Worm (Caenorhabditis elegans) whole organism, young adult: Measurements from ENCODE around the gene srt-74.

Source experiments
- B0019.2 ChIP-seq: fragments of 200-800 bp; sonication (Bioruptor generic); conservative IDR thresholded peaks from 2 replicates; pipeline ENCODE4 v1.3.6; 2022; ENCODE audit warnings: missing genetic modification reagents, missing genetic modification characterization, missing compliant biosample characterization
- B0035.1 ChIP-seq: sonication (generic microtip); optimal IDR thresholded peaks from 2 replicates; lab custom pipeline; 2016; ENCODE audit warnings: missing genetic modification characterization, mild to moderate bottlenecking, missing compliant biosample characterization, missing genotype, missing genetic modification reagents
- B0336.3 ChIP-seq: fragments of 200-800 bp; sonication (Bioruptor generic); IDR thresholded peaks from 2 replicates; pipeline ENCODE4 v1.3.6; 2022; ENCODE audit warnings: missing genetic modification characterization, missing compliant biosample characterization
- C06A6.2 ChIP-seq: fragments of 200-800 bp; sonication (Bioruptor generic); conservative IDR thresholded peaks from 2 replicates; pipeline ENCODE4 v1.3.6; 2022; ENCODE audit warnings: missing genetic modification characterization, missing compliant biosample characterization
- C17E4.6 ChIP-seq: fragments of 200-800 bp; sonication (Bioruptor generic); IDR thresholded peaks from 2 replicates; pipeline ENCODE4 v1.3.6; 2022; ENCODE audit warnings: missing genetic modification reagents, missing genetic modification characterization, missing compliant biosample characterization
- F10E7.11 ChIP-seq: sonication (generic microtip); optimal IDR thresholded peaks from 2 replicates; lab custom pipeline; 2017; ENCODE audit warnings: mild to moderate bottlenecking, missing genetic modification characterization, moderate library complexity, missing compliant biosample characterization
- T26A5.8 ChIP-seq: sonication (generic microtip); optimal IDR thresholded peaks from 2 replicates; lab custom pipeline; 2016; ENCODE audit warnings: missing genetic modification characterization, missing compliant biosample characterization
- Y56A3A.18 ChIP-seq: fragments of 200-800 bp; sonication (Bioruptor generic); IDR thresholded peaks from 2 replicates; pipeline ENCODE4 v1.3.6; 2022; ENCODE audit warnings: missing genetic modification reagents, missing genetic modification characterization, missing compliant biosample characterization
- Y79H2A.3 ChIP-seq: fragments of 200-800 bp; sonication (Bioruptor generic); conservative IDR thresholded peaks from 2 replicates; pipeline ENCODE4 v1.3.6; 2022; ENCODE audit warnings: missing genetic modification reagents, missing genetic modification characterization, missing compliant biosample characterization
- ZK185.1 ChIP-seq: sonication (generic microtip); optimal IDR thresholded peaks from 2 replicates; lab custom pipeline; 2016; ENCODE audit warnings: mild to moderate bottlenecking, missing genetic modification characterization, missing compliant biosample characterization; ENCODE audit not compliant: poor library complexity, severe bottlenecking
- attf-6 ChIP-seq: fragments of 200-800 bp; sonication (Bioruptor generic); IDR thresholded peaks from 2 replicates; pipeline ENCODE4 v1.3.6; 2022; ENCODE audit warnings: missing genetic modification reagents, missing genetic modification characterization, missing compliant biosample characterization
- cebp-1 ChIP-seq, 2 experiments: fragments of 200-800 bp in 1 of 2; sonication (Bioruptor generic) in 1 of 2; sonication (generic microtip) in 1 of 2; IDR thresholded peaks in 1 of 2; optimal IDR thresholded peaks in 1 of 2; 2 replicates each; pipeline versions ENCODE4 v1.3.6 to Lab custom; 2017 to 2022; ENCODE audit warnings: missing compliant biosample characterization in 2 of 2, missing genetic modification characterization in 2 of 2, mild to moderate bottlenecking in 1 of 2, missing genetic modification reagents in 1 of 2, moderate library complexity in 1 of 2
- cebp-2 ChIP-seq: fragments of 200-800 bp; sonication (Bioruptor generic); IDR thresholded peaks from 2 replicates; pipeline ENCODE4 v1.3.6; 2022; ENCODE audit warnings: missing genetic modification characterization, missing compliant biosample characterization
- ceh-27 ChIP-seq: fragments of 200-800 bp; sonication (Bioruptor generic); optimal IDR thresholded peaks from 2 replicates; lab custom pipeline; 2018; ENCODE audit warnings: mild to moderate bottlenecking, missing genetic modification characterization, moderate library complexity, missing compliant biosample characterization
- ceh-40 ChIP-seq: fragments of 200-800 bp; sonication (Bioruptor generic); IDR thresholded peaks from 2 replicates; pipeline ENCODE4 v1.3.6; 2022; ENCODE audit warnings: missing genetic modification characterization, missing compliant biosample characterization
- ceh-79 ChIP-seq: sonication (generic microtip); optimal IDR thresholded peaks from 2 replicates; lab custom pipeline; 2017; ENCODE audit warnings: mild to moderate bottlenecking, missing genetic modification characterization, missing compliant biosample characterization
- ceh-91 ChIP-seq: fragments of 200-800 bp; sonication (Bioruptor generic); IDR thresholded peaks from 2 replicates; pipeline ENCODE4 v1.3.6; 2022; ENCODE audit warnings: missing genetic modification reagents, missing genetic modification characterization, missing compliant biosample characterization
- die-1 ChIP-seq: sonication (generic microtip); optimal IDR thresholded peaks from 2 replicates; lab custom pipeline; 2016; ENCODE audit warnings: missing genotype, mild to moderate bottlenecking, missing genetic modification characterization, missing compliant biosample characterization
- dpl-1 ChIP-seq: fragments of 150-350 bp; optimal IDR thresholded peaks from 2 replicates; lab custom pipeline; 2014; ENCODE audit warnings: missing biosample characterization, missing genetic modification reagents, missing genetic modification characterization
- efl-1 ChIP-seq: fragments of 150-350 bp; optimal IDR thresholded peaks from 2 replicates; lab custom pipeline; 2014; ENCODE audit warnings: missing biosample characterization, missing genetic modification reagents, missing genetic modification characterization
- fkh-3 ChIP-seq: sonication (generic microtip); optimal IDR thresholded peaks from 2 replicates; lab custom pipeline; 2016; ENCODE audit warnings: mild to moderate bottlenecking, missing genetic modification characterization, missing compliant biosample characterization
- hlh-26 ChIP-seq: fragments of 200-800 bp; sonication (Bioruptor generic); conservative IDR thresholded peaks from 2 replicates; pipeline ENCODE4 v1.3.6; 2022; ENCODE audit warnings: missing genetic modification reagents, missing genetic modification characterization, missing compliant biosample characterization
- hrde-1 ChIP-seq: sonication (generic microtip); optimal IDR thresholded peaks from 2 replicates; lab custom pipeline; 2016; ENCODE audit warnings: missing genetic modification characterization, mild to moderate bottlenecking, missing compliant biosample characterization, moderate library complexity, missing genotype, missing genetic modification reagents, borderline replicate concordance
- lag-1 ChIP-seq: fragments of 200-800 bp; sonication (Bioruptor generic); IDR thresholded peaks from 2 replicates; pipeline ENCODE4 v1.3.6; 2022; ENCODE audit warnings: missing genetic modification reagents, missing genetic modification characterization, missing compliant biosample characterization
- madf-6 ChIP-seq: fragments of 200-800 bp; sonication (Bioruptor generic); IDR thresholded peaks from 2 replicates; pipeline ENCODE4 v1.3.6; 2022; ENCODE audit warnings: missing genetic modification reagents, missing genetic modification characterization, missing compliant biosample characterization
- mcd-1 ChIP-seq: fragments of 200-800 bp; sonication (Bioruptor generic); IDR thresholded peaks from 2 replicates; pipeline ENCODE4 v1.3.6; 2022; ENCODE audit warnings: missing genetic modification reagents, missing genetic modification characterization, missing compliant biosample characterization
- nhr-179 ChIP-seq: sonication (generic microtip); optimal IDR thresholded peaks from 2 replicates; lab custom pipeline; 2016; ENCODE audit warnings: mild to moderate bottlenecking, missing genetic modification characterization, missing compliant biosample characterization
- nhr-27 ChIP-seq: fragments of 200-800 bp; sonication (Bioruptor generic); optimal IDR thresholded peaks from 2 replicates; lab custom pipeline; 2018; ENCODE audit warnings: mild to moderate bottlenecking, missing genetic modification characterization, moderate library complexity, missing compliant biosample characterization
- pbrm-1 ChIP-seq: fragments of 200-800 bp; sonication (Bioruptor generic); IDR thresholded peaks from 2 replicates; pipeline ENCODE4 v1.3.6; 2022; ENCODE audit warnings: missing genetic modification reagents, missing genetic modification characterization, missing compliant biosample characterization
- rec-8 ChIP-seq, 2 experiments: sonication (generic microtip); optimal IDR thresholded peaks; 2 replicates each; lab custom pipeline; 2016; ENCODE audit warnings: mild to moderate bottlenecking in 2 of 2, missing genetic modification characterization in 2 of 2, missing genetic modification reagents in 2 of 2, missing genotype in 2 of 2, missing biosample characterization in 1 of 2, missing compliant biosample characterization in 1 of 2, moderate library complexity in 1 of 2
- snpc-3.4 ChIP-seq: sonication (generic microtip); optimal IDR thresholded peaks from 2 replicates; lab custom pipeline; 2017; ENCODE audit warnings: missing genetic modification characterization, mild to moderate bottlenecking, missing compliant biosample characterization, antibody characterized with exemption, moderate library complexity, missing genotype, missing genetic modification reagents
- tbp1 ChIP-seq: fragments of 200-800 bp; sonication (Bioruptor generic); optimal IDR thresholded peaks from 2 replicates; lab custom pipeline; 2018; ENCODE audit warnings: mild to moderate bottlenecking, missing genetic modification characterization, missing compliant biosample characterization
- tlf-1 ChIP-seq: fragments of 200-800 bp; sonication (Bioruptor generic); optimal IDR thresholded peaks from 2 replicates; lab custom pipeline; 2018; ENCODE audit warnings: mild to moderate bottlenecking, missing genetic modification characterization, missing compliant biosample characterization
- xnd-1 ChIP-seq: sonication (generic microtip); optimal IDR thresholded peaks from 2 replicates; lab custom pipeline; 2016; ENCODE audit warnings: missing genotype, missing genetic modification reagents, missing genetic modification characterization, missing compliant biosample characterization
- ztf-22 ChIP-seq: fragments of 200-800 bp; sonication (Bioruptor generic); optimal IDR thresholded peaks from 2 replicates; lab custom pipeline; 2018; ENCODE audit warnings: mild to moderate bottlenecking, missing genetic modification characterization, moderate library complexity, missing compliant biosample characterization

Gene srt-74

ce11 chrV:14316525-14316924 lies 34.4 kb upstream of the srt-74 start, which contains the start of gene F47B8.2:
F47B8.2 (minus strand) TSS chrV:14316625.
- TF ChIP-seq snpc-3.4 (tag; lab: Kevin White, UChicago) (no peak), xnd-1 (tag; lab: Kevin White, UChicago) (no peak), B0336.3 (no peak), hlh-26 (GFP tag; lab: Robert Waterston, UW) (no peak), C06A6.2 (GFP tag; lab: Robert Waterston, UW) (no peak), pbrm-1 (GFP tag; lab: Robert Waterston, UW) (no peak), hrde-1 (no peak), nhr-27 (no peak), Y56A3A.18 (no peak), efl-1 (GFP tag; lab: Kevin White, UChicago) (no peak), cebp-2 (GFP tag; lab: Robert Waterston, UW) (no peak), T26A5.8 (tag; lab: Kevin White, UChicago) (no peak), nhr-179 (tag; lab: Kevin White, UChicago) (no peak)

ce11 chrV:14314236-14314635 lies 32.1 kb upstream of the srt-74 start, which contains the start of gene F47B8.1:
F47B8.1 (minus strand) TSS chrV:14314336.
- no peak for TF ChIP-seq madf-6 (GFP tag; lab: Robert Waterston, UW)
- TF ChIP-seq ztf-22 (GFP tag; lab: Kevin White, UChicago), result no peak
- no peak for TF ChIP-seq mcd-1
- no peak for TF ChIP-seq nhr-179 (tag; lab: Kevin White, UChicago)
- TF ChIP-seq die-1, result no peak
- no peak for TF ChIP-seq ZK185.1 (tag; lab: Kevin White, UChicago)
- no peak for TF ChIP-seq cebp-1 (GFP tag; IDR thresholded peaks at IDR 0.05; lab: Robert Waterston, UW)
- no peak for TF ChIP-seq cebp-1 (tag; optimal IDR thresholded peaks at IDR 0.05; lab: Kevin White, UChicago)
- no peak for TF ChIP-seq dpl-1 (GFP tag; lab: Kevin White, UChicago)
- no peak for TF ChIP-seq lag-1
- no peak for TF ChIP-seq rec-8 (tag; optimal IDR thresholded peaks at IDR 0.05; lab: Kevin White, UChicago)
- TF ChIP-seq tbp1 (GFP tag; lab: Kevin White, UChicago), result no peak
- no peak for TF ChIP-seq fkh-3
- TF ChIP-seq ceh-40, result no peak
- TF ChIP-seq C17E4.6 (GFP tag; lab: Robert Waterston, UW), result no peak
- TF ChIP-seq B0019.2 (GFP tag; lab: Robert Waterston, UW), result no peak
- TF ChIP-seq F10E7.11, result no peak
- no peak for TF ChIP-seq T26A5.8 (tag; lab: Kevin White, UChicago)
- no peak for TF ChIP-seq nhr-27

- TF ChIP-seq Y79H2A.3 (GFP tag; lab: Robert Waterston, UW) (no peak), ceh-79 (no peak), attf-6 (GFP tag; lab: Robert Waterston, UW) (no peak), ceh-91 (GFP tag; lab: Robert Waterston, UW) (no peak), C06A6.2 (GFP tag; lab: Robert Waterston, UW) (no peak), B0035.1 (no peak), cebp-2 (GFP tag; lab: Robert Waterston, UW) (no peak), ceh-40 (no peak), tlf-1 (GFP tag; lab: Kevin White, UChicago) (no peak), ceh-27 (GFP tag; lab: Kevin White, UChicago) (no peak)
These were observed 30.6 kb upstream of the srt-74 start, which contains the start of gene F14D7.8 for ce11 chrV:14312695-14313094. F14D7.8 (minus strand) TSS chrV:14312795.
